Fruit fly (Drosophila melanogaster) whole organism, embryonic: ENCODE results near the gene CG6012.
A peak's percentile ranks its signal among the peaks of the same experiment; 100 is the strongest.

ENCODE experiments used
- Awh ChIP-seq: fragments of 200-800 bp; sonication (Bioruptor generic); IDR thresholded peaks from 2 replicates; pipeline ENCODE4, ENCODE4 v1.3.6; 2022; ENCODE audit warnings: missing biosample characterization, missing genetic modification characterization
- BEAF-32 ChIP-seq: fragments of 200-800 bp; sonication (Bioruptor generic); optimal IDR thresholded peaks from 3 replicates; lab custom pipeline; 2017; ENCODE audit warnings: missing biosample characterization, missing genetic modification characterization, mild to moderate bottlenecking, moderate library complexity, missing genetic modification reagents
- Bteb2 ChIP-seq: fragments of 200-800 bp; sonication (Bioruptor generic); optimal IDR thresholded peaks from 2 replicates; lab custom pipeline; 2016; ENCODE audit warnings: missing biosample characterization, missing genetic modification characterization
- CG10274 ChIP-seq: fragments of 200-800 bp; sonication (Bioruptor generic); optimal IDR thresholded peaks from 3 replicates; lab custom pipeline; 2017; ENCODE audit warnings: missing biosample characterization, mild to moderate bottlenecking, missing genetic modification characterization
- CG10654 ChIP-seq: fragments of 200-800 bp; sonication (Bioruptor generic); optimal IDR thresholded peaks from 2 replicates; lab custom pipeline; 2016; ENCODE audit warnings: missing biosample characterization, missing genetic modification characterization
- CG11696 ChIP-seq: fragments of 200-800 bp; sonication (Bioruptor generic); IDR thresholded peaks from 2 replicates; pipeline ENCODE4 v1.3.6; 2022; ENCODE audit warnings: missing biosample characterization, missing genetic modification characterization
- CG12104 ChIP-seq: fragments of 200-800 bp; sonication (Bioruptor generic); optimal IDR thresholded peaks from 3 replicates; lab custom pipeline; 2016; ENCODE audit warnings: missing biosample characterization, missing genetic modification characterization
- CG31441 ChIP-seq: fragments of 200-800 bp; sonication (Bioruptor generic); IDR thresholded peaks from 2 replicates; pipeline ENCODE4 v1.3.6; 2022; ENCODE audit warnings: missing biosample characterization, missing genetic modification characterization
- CG34224 ChIP-seq: fragments of 200-800 bp; sonication (Bioruptor generic); IDR thresholded peaks from 3 replicates; pipeline ENCODE4 v1.3.6; 2022; ENCODE audit warnings: missing biosample characterization, missing genetic modification characterization; ENCODE audit not compliant: partially characterized antibody
- CG34376 ChIP-seq: fragments of 200-800 bp; sonication (Bioruptor generic); optimal IDR thresholded peaks from 2 replicates; lab custom pipeline; 2018; ENCODE audit warnings: missing biosample characterization, mild to moderate bottlenecking, missing genetic modification characterization
- CG4404 ChIP-seq: fragments of 200-800 bp; sonication (Bioruptor generic); IDR thresholded peaks from 2 replicates; pipeline ENCODE4 v1.3.6; 2022; ENCODE audit warnings: missing biosample characterization, missing genetic modification characterization
- CG6654 ChIP-seq: fragments of 200-800 bp; sonication (Bioruptor generic); optimal IDR thresholded peaks from 2 replicates; lab custom pipeline; 2017; ENCODE audit warnings: missing biosample characterization, mild to moderate bottlenecking, missing genetic modification characterization
- CG6854 ChIP-seq: fragments of 200-800 bp; sonication (Bioruptor generic); optimal IDR thresholded peaks from 3 replicates; lab custom pipeline; 2017; ENCODE audit warnings: missing biosample characterization, mild to moderate bottlenecking, missing genetic modification characterization
- CG9797 ChIP-seq: fragments of 200-800 bp; sonication (Bioruptor generic); optimal IDR thresholded peaks from 3 replicates; lab custom pipeline; 2018; ENCODE audit warnings: missing biosample characterization, mild to moderate bottlenecking, missing genetic modification characterization
- CkIIα-i1 ChIP-seq: fragments of 200-800 bp; sonication (Bioruptor generic); IDR thresholded peaks from 2 replicates; pipeline ENCODE4 v1.3.6; 2022; ENCODE audit warnings: missing biosample characterization, missing genetic modification characterization
- CrebB ChIP-seq: fragments of 200-800 bp; sonication (Bioruptor generic); optimal IDR thresholded peaks from 3 replicates; lab custom pipeline; 2018; ENCODE audit warnings: missing biosample characterization, mild to moderate bottlenecking, missing genetic modification characterization
- Dek ChIP-seq: fragments of 200-800 bp; sonication (Bioruptor generic); optimal IDR thresholded peaks from 3 replicates; lab custom pipeline; 2019; ENCODE audit warnings: missing biosample characterization, mild to moderate bottlenecking, missing genetic modification characterization, moderate library complexity
- Dp ChIP-seq: fragments of 200-800 bp; sonication (Bioruptor generic); optimal IDR thresholded peaks from 2 replicates; lab custom pipeline; 2018; ENCODE audit warnings: missing biosample characterization, mild to moderate bottlenecking, missing genetic modification characterization, moderate library complexity
- E2f2 ChIP-seq: fragments of 200-800 bp; sonication (Bioruptor generic); IDR thresholded peaks from 2 replicates; pipeline ENCODE4 v1.3.6; 2022; ENCODE audit warnings: missing biosample characterization, missing genetic modification characterization
- GATAe ChIP-seq: fragments of 200-800 bp; sonication (Bioruptor generic); conservative IDR thresholded peaks from 2 replicates; pipeline ENCODE4 v1.3.6; 2022; ENCODE audit warnings: missing biosample characterization, missing genetic modification characterization
- HmgZ ChIP-seq: fragments of 200-800 bp; sonication (Bioruptor generic); optimal IDR thresholded peaks from 2 replicates; lab custom pipeline; 2018; ENCODE audit warnings: missing biosample characterization, mild to moderate bottlenecking, missing genetic modification characterization
- Hr78 ChIP-seq, 2 experiments: fragments of 200-800 bp in 1 of 2; fragments of >200 bp in 1 of 2; sonication (Bioruptor generic) in 1 of 2; optimal IDR thresholded peaks; 2 replicates each; lab custom pipeline; 2017 to 2019; ENCODE audit warnings: missing biosample characterization in 2 of 2, missing genetic modification characterization in 2 of 2, mild to moderate bottlenecking in 1 of 2, moderate library complexity in 1 of 2
- MBD-R2 ChIP-seq: fragments of 200-800 bp; sonication (Bioruptor generic); IDR thresholded peaks from 2 replicates; pipeline ENCODE4 v1.3.6; 2022; ENCODE audit warnings: missing biosample characterization, missing genetic modification characterization
- Med ChIP-seq: fragments of 200-800 bp; sonication (Bioruptor generic); peaks from one replicate; lab custom pipeline; 2016; ENCODE audit warnings: missing biosample characterization, missing genetic modification characterization, mild to moderate bottlenecking, inconsistent platforms, moderate library complexity
- dpn ChIP-seq, 2 experiments: fragments of 200-800 bp; sonication (Bioruptor generic); optimal IDR thresholded peaks; 3 replicates each; lab custom pipeline; 2016; ENCODE audit warnings: missing biosample characterization in 2 of 2, missing genetic modification characterization in 2 of 2
- exex ChIP-seq: fragments of 200-800 bp; sonication (Bioruptor generic); optimal IDR thresholded peaks from 4 replicates; lab custom pipeline; 2018; ENCODE audit warnings: missing biosample characterization, mild to moderate bottlenecking, missing genetic modification characterization, moderate library complexity
- fd102C ChIP-seq: fragments of 200-800 bp; sonication (Bioruptor generic); optimal IDR thresholded peaks from 2 replicates; lab custom pipeline; 2018; ENCODE audit warnings: missing biosample characterization, mild to moderate bottlenecking, missing genetic modification characterization, moderate library complexity
- gfzf ChIP-seq: fragments of 200-800 bp; sonication (Bioruptor generic); optimal IDR thresholded peaks from 2 replicates; lab custom pipeline; 2016; ENCODE audit warnings: missing biosample characterization, mild to moderate bottlenecking, missing genetic modification characterization, moderate library complexity
- grn ChIP-seq: fragments of 200-800 bp; sonication (Bioruptor generic); optimal IDR thresholded peaks from 3 replicates; lab custom pipeline; 2017; ENCODE audit warnings: missing biosample characterization, missing genetic modification characterization
- gt ChIP-seq: fragments of 200-800 bp; sonication (Bioruptor generic); IDR thresholded peaks from 2 replicates; pipeline ENCODE4 v1.3.6; 2022; ENCODE audit warnings: missing biosample characterization, missing genetic modification characterization
- lab ChIP-seq: fragments of 200-800 bp; sonication (Bioruptor generic); optimal IDR thresholded peaks from 3 replicates; lab custom pipeline; 2017; ENCODE audit warnings: missing biosample characterization, missing genetic modification characterization, mild to moderate bottlenecking, moderate library complexity, missing genetic modification reagents
- mirr ChIP-seq: fragments of 200-800 bp; sonication (Bioruptor generic); optimal IDR thresholded peaks from 3 replicates; lab custom pipeline; 2018; ENCODE audit warnings: missing biosample characterization, mild to moderate bottlenecking, missing genetic modification characterization
- pzg ChIP-seq: fragments of 200-800 bp; sonication (Bioruptor generic); optimal IDR thresholded peaks from 3 replicates; lab custom pipeline; 2018; ENCODE audit warnings: missing biosample characterization, mild to moderate bottlenecking, missing genetic modification characterization, moderate library complexity
- sc ChIP-seq, 3 experiments: fragments of >200 bp in 2 of 3; fragments of 200-800 bp in 1 of 3; sonication (Bioruptor generic) in 1 of 3; optimal IDR thresholded peaks; 2 replicates in 2 of 3; 3 replicates in 1 of 3; lab custom pipeline; 2017; ENCODE audit warnings: mild to moderate bottlenecking in 1 of 3, missing biosample characterization in 1 of 3, missing genetic modification characterization in 1 of 3, missing genetic modification reagents in 1 of 3
- sd ChIP-seq: fragments of 200-800 bp; sonication (Bioruptor generic); optimal IDR thresholded peaks from 3 replicates; lab custom pipeline; 2018; ENCODE audit warnings: missing biosample characterization, mild to moderate bottlenecking, missing genetic modification characterization, moderate library complexity
- stwl ChIP-seq: fragments of 200-800 bp; sonication (Bioruptor generic); optimal IDR thresholded peaks from 3 replicates; lab custom pipeline; 2018; ENCODE audit warnings: missing biosample characterization, mild to moderate bottlenecking, missing genetic modification characterization, moderate library complexity
- sug ChIP-seq: fragments of 200-800 bp; optimal IDR thresholded peaks from 2 replicates; lab custom pipeline; 2019; ENCODE audit warnings: missing biosample characterization, mild to moderate bottlenecking, missing genetic modification characterization, moderate library complexity
- trem ChIP-seq: fragments of 200-800 bp; optimal IDR thresholded peaks from 3 replicates; lab custom pipeline; 2019; ENCODE audit warnings: missing biosample characterization, mild to moderate bottlenecking, missing genetic modification characterization, moderate library complexity

Gene CG6012

DNA sequence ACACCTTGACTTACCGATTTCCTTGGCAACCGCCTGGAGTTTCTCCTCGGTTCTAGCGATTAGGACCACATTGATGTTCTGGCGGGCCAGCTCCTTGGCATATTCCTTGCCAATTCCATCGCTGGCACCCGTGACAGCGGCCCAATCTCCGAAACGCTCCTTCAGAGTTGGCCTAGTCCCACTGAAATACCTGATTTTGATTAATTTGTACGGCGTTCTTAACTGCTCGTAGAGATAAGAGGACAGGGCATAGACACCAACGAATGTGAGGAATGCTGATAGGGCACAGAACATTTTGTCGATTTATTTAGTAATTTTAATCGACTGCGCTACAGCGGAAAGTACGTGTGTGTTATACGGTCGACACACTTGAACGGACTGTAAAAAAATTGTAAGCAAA lies at the start of gene CG6012:
Gene CG6012 (minus strand): TSS at position 364 of the 400 bp plus-strand sequence.
- peak; percentile 58 for TF ChIP-seq Med (GFP tag; lab: Kevin White, UChicago)
- no peak for TF ChIP-seq CG31441 (GFP tag; lab: Robert Waterston, UW)
- peak; percentile 61 for TF ChIP-seq grn
- peak; percentile 25 for TF ChIP-seq CG10274 (GFP tag; lab: Kevin White, UChicago)
- TF ChIP-seq sug = peak; percentile 71
- peak; percentile 97 for TF ChIP-seq exex (tag; lab: Kevin White, UChicago)
- TF ChIP-seq lab (GFP tag; lab: Kevin White, UChicago) = peak; percentile 25
- no peak for TF ChIP-seq Dek (tag; lab: Kevin White, UChicago)
- peak; percentile 86 for TF ChIP-seq mirr (GFP tag; lab: Kevin White, UChicago)
- no peak for TF ChIP-seq Awh
- TF ChIP-seq BEAF-32 (GFP tag; lab: Kevin White, UChicago) = no peak
- TF ChIP-seq sd (tag; lab: Kevin White, UChicago) = peak; percentile 89

DNA sequence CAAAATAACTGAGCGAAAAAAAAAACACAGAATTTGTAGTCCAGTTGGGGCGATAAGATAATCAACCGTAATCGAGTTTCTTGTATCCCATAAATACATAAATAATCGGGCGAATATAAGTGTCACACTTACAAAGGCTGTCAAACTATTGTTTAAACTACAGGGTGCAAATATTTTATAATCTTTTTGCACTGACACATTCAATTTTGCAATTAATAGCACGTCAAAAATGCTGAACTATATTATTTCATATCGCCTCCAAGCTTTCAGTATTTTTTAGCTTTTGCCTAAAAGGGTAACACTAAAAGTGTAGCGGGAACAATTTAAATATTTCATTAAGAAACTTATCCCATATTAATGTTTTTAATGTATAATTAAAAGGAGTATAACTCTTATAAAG lies 48.9 kb upstream of the CG6012 start, which contains the start of gene ApepP:
Gene ApepP (minus strand): TSS at position 242 of the 400 bp plus-strand sequence.
- TF ChIP-seq CG6654 (peak; percentile 74), Dp (GFP tag; lab: Kevin White, UChicago) (peak; percentile 73), MBD-R2 (GFP tag; lab: Robert Waterston, UW) (peak; percentile 22; the same call in 1 of the 2 replicates), CG34376 (GFP tag; lab: Kevin White, UChicago) (peak; percentile 39), CG34224 (GFP tag; lab: Robert Waterston, UW) (no peak), exex (tag; lab: Kevin White, UChicago) (peak; percentile 83), CG9797 (GFP tag; lab: Kevin White, UChicago) (peak; percentile 44), stwl (tag; lab: Kevin White, UChicago) (peak; percentile 11), GATAe (GFP tag; lab: Robert Waterston, UW) (peak; percentile 34; the same call in 1 of the 2 replicates), HmgZ (peak; percentile 28), trem (tag; lab: Kevin White, UChicago) (no peak), CG6854 (GFP tag; lab: Kevin White, UChicago) (peak; percentile 21), E2f2 (GFP tag; lab: Robert Waterston, UW) (peak; percentile 82), CG4404 (GFP tag; lab: Robert Waterston, UW) (no peak), Hr78 (GFP tag; optimal IDR thresholded peaks at IDR 0.05; lab: Kevin White, UChicago) (no peak), sc (optimal IDR thresholded peaks at IDR 0.05; lab: Kevin White, UChicago) (no peak), sc (GFP tag; optimal IDR thresholded peaks at IDR 0.05; lab: Kevin White, UChicago) (no peak), pzg (peak; percentile 55), CrebB (tag; lab: Kevin White, UChicago) (peak; percentile 4), CG11696 (no peak), gfzf (GFP tag; lab: Kevin White, UChicago) (peak; percentile 73)
- TF ChIP-seq, all 482 proteins: peak for 14

DNA sequence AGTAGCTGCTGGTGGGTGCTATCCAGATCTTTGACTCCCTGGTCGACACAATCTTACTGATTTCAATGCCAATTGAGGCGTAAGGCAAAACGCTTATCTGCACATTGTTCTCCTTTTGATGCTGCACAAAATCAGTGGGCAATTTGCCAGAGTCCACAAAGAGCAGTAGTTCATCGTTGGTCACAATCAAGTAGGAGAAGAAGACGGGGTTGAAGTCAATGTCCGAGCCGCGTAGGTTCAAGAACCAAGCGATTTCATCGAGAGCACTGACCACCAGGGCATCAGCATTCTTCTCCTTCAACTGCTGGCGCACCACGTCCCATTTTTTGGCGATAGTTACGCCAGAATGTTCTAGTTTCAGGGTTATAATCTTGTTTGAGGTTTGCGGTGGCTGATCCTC lies 48.0 kb upstream of the CG6012 start:
- TF ChIP-seq dpn (GFP tag; optimal IDR thresholded peaks at IDR 0.05; lab: Kevin White, UChicago) (no peak), CG10654 (no peak), MBD-R2 (GFP tag; lab: Robert Waterston, UW) (no peak), CG12104 (GFP tag; lab: Kevin White, UChicago) (no peak), fd102C (GFP tag; lab: Kevin White, UChicago) (no peak), CkIIα-i1 (GFP tag; lab: Robert Waterston, UW) (no peak), Bteb2 (no peak), gt (GFP tag; lab: Robert Waterston, UW) (no peak)
